Worm (Caenorhabditis elegans) whole organism, late embryonic: Measurements from ENCODE around the gene T09F5.1.

Source experiments
- C38D4.7 ChIP-seq: fragments of 200-800 bp; sonication (Bioruptor generic); optimal IDR thresholded peaks from 2 replicates; lab custom pipeline; 2018; ENCODE audit warnings: mild to moderate bottlenecking, missing genetic modification characterization, moderate library complexity, missing compliant biosample characterization
- K02D7.2 ChIP-seq: sonication (generic microtip); optimal IDR thresholded peaks from 2 replicates; lab custom pipeline; 2017; ENCODE audit warnings: mild to moderate bottlenecking, missing genetic modification characterization, missing compliant biosample characterization
- K09A11.1 ChIP-seq: sonication (generic microtip); optimal IDR thresholded peaks from 2 replicates; lab custom pipeline; 2017; ENCODE audit warnings: antibody characterized with exemption, mild to moderate bottlenecking, missing genetic modification characterization, missing compliant biosample characterization; ENCODE audit not compliant: insufficient read depth
- ahr-1 ChIP-seq: sonication (generic microtip); optimal IDR thresholded peaks from 2 replicates; lab custom pipeline; 2016; ENCODE audit warnings: missing genetic modification characterization, missing compliant biosample characterization
- ama-1 ChIP-seq: fragments of 150-350 bp; optimal IDR thresholded peaks from 2 replicates; lab custom pipeline; 2014
- ceh-18 ChIP-seq: sonication (generic microtip); optimal IDR thresholded peaks from 2 replicates; lab custom pipeline; 2016; ENCODE audit warnings: missing genetic modification characterization, missing compliant biosample characterization
- ceh-2 ChIP-seq: sonication (generic microtip); optimal IDR thresholded peaks from 2 replicates; lab custom pipeline; 2016; ENCODE audit warnings: missing genotype, missing genetic modification characterization, missing compliant biosample characterization
- ceh-24 ChIP-seq: sonication (generic microtip); optimal IDR thresholded peaks from 2 replicates; lab custom pipeline; 2016; ENCODE audit warnings: mild to moderate bottlenecking, missing genetic modification characterization, missing compliant biosample characterization
- ceh-31 ChIP-seq: sonication (generic microtip); optimal IDR thresholded peaks from 2 replicates; lab custom pipeline; 2016; ENCODE audit warnings: missing genetic modification characterization, missing compliant biosample characterization
- ceh-34 ChIP-seq: sonication (generic microtip); optimal IDR thresholded peaks from 2 replicates; lab custom pipeline; 2016; ENCODE audit warnings: mild to moderate bottlenecking, missing genetic modification characterization, missing compliant biosample characterization
- ceh-48 ChIP-seq: sonication (generic microtip); optimal IDR thresholded peaks from 2 replicates; lab custom pipeline; 2016; ENCODE audit warnings: missing genetic modification characterization, inconsistent platforms, missing compliant biosample characterization
- ceh-6 ChIP-seq: fragments of 200-800 bp; sonication (Bioruptor generic); optimal IDR thresholded peaks from 2 replicates; lab custom pipeline; 2018; ENCODE audit warnings: mild to moderate bottlenecking, missing genetic modification characterization, missing compliant biosample characterization
- ceh-9 ChIP-seq: sonication (generic microtip); optimal IDR thresholded peaks from 2 replicates; lab custom pipeline; 2016; ENCODE audit warnings: mild to moderate bottlenecking, missing genetic modification characterization, inconsistent platforms, missing compliant biosample characterization
- che-1 ChIP-seq: sonication (generic microtip); optimal IDR thresholded peaks from 2 replicates; lab custom pipeline; 2016; ENCODE audit warnings: mild to moderate bottlenecking, missing genetic modification characterization, missing compliant biosample characterization
- dmd-4 ChIP-seq: sonication (generic microtip); optimal IDR thresholded peaks from 2 replicates; lab custom pipeline; 2016; ENCODE audit warnings: borderline replicate concordance, missing genetic modification characterization, missing compliant biosample characterization
- ets-4 ChIP-seq: sonication (generic microtip); optimal IDR thresholded peaks from 2 replicates; lab custom pipeline; 2016; ENCODE audit warnings: missing genetic modification characterization, missing compliant biosample characterization
- eyg-1 ChIP-seq: sonication (generic microtip); optimal IDR thresholded peaks from 2 replicates; lab custom pipeline; 2016; ENCODE audit warnings: missing genotype, missing genetic modification characterization, missing compliant biosample characterization
- fkh-10 ChIP-seq: fragments of 150-350 bp; optimal IDR thresholded peaks from 2 replicates; lab custom pipeline; 2014; ENCODE audit warnings: missing biosample characterization, missing genetic modification reagents, missing genetic modification characterization
- fkh-6 ChIP-seq: sonication (generic microtip); optimal IDR thresholded peaks from 2 replicates; lab custom pipeline; 2016; ENCODE audit warnings: missing genetic modification characterization, missing compliant biosample characterization
- gmeb-2 ChIP-seq: sonication (generic microtip); optimal IDR thresholded peaks from 2 replicates; lab custom pipeline; 2016; ENCODE audit warnings: missing genetic modification characterization, inconsistent platforms, missing compliant biosample characterization
- hlh-30 ChIP-seq: sonication (generic microtip); optimal IDR thresholded peaks from 2 replicates; lab custom pipeline; 2017; ENCODE audit warnings: antibody characterized with exemption, missing genetic modification characterization, missing compliant biosample characterization; ENCODE audit not compliant: insufficient read depth
- hlh-6 ChIP-seq: sonication (generic microtip); optimal IDR thresholded peaks from 2 replicates; lab custom pipeline; 2016; ENCODE audit warnings: missing genotype, missing genetic modification characterization, missing compliant biosample characterization
- lin-11 ChIP-seq: fragments of 200-800 bp; sonication (Bioruptor generic); optimal IDR thresholded peaks from 2 replicates; lab custom pipeline; 2018; ENCODE audit warnings: mild to moderate bottlenecking, missing genetic modification characterization, missing compliant biosample characterization
- madf-2 ChIP-seq: sonication (generic microtip); optimal IDR thresholded peaks from 2 replicates; lab custom pipeline; 2017; ENCODE audit warnings: missing genetic modification characterization, missing compliant biosample characterization
- mec-3 ChIP-seq: sonication (generic microtip); optimal IDR thresholded peaks from 2 replicates; lab custom pipeline; 2016; ENCODE audit warnings: borderline replicate concordance, missing genetic modification characterization, missing compliant biosample characterization
- nhr-232 ChIP-seq: sonication (generic microtip); optimal IDR thresholded peaks from 2 replicates; lab custom pipeline; 2016; ENCODE audit warnings: missing genetic modification characterization, missing compliant biosample characterization
- npax-4 ChIP-seq: sonication (generic microtip); optimal IDR thresholded peaks from 2 replicates; lab custom pipeline; 2016; ENCODE audit warnings: missing genetic modification characterization, missing compliant biosample characterization
- odd-2 ChIP-seq: sonication (generic microtip); optimal IDR thresholded peaks from 2 replicates; lab custom pipeline; 2017; ENCODE audit warnings: antibody characterized with exemption, mild to moderate bottlenecking, missing genetic modification characterization, missing compliant biosample characterization
- pag-3 ChIP-seq: sonication (generic microtip); optimal IDR thresholded peaks from 2 replicates; lab custom pipeline; 2016; ENCODE audit warnings: missing compliant biosample characterization, missing genetic modification characterization, borderline replicate concordance
- pat-9 ChIP-seq: fragments of 200-800 bp; sonication (Bioruptor generic); optimal IDR thresholded peaks from 2 replicates; lab custom pipeline; 2018; ENCODE audit warnings: mild to moderate bottlenecking, missing genetic modification characterization, moderate library complexity, missing compliant biosample characterization
- pax-1 ChIP-seq: fragments of 150-350 bp; optimal IDR thresholded peaks from 2 replicates; lab custom pipeline; 2014; ENCODE audit warnings: missing biosample characterization, missing genetic modification characterization
- pha-4 ChIP-seq: fragments of 150-350 bp; optimal IDR thresholded peaks from 2 replicates; lab custom pipeline; 2018; ENCODE audit warnings: missing biosample characterization, missing genetic modification reagents, missing genetic modification characterization
- pros-1 ChIP-seq: fragments of 150-350 bp; optimal IDR thresholded peaks from 2 replicates; lab custom pipeline; 2014; ENCODE audit warnings: missing biosample characterization, missing genetic modification reagents, missing genetic modification characterization
- ref-2 ChIP-seq: sonication (generic microtip); optimal IDR thresholded peaks from 2 replicates; lab custom pipeline; 2016; ENCODE audit warnings: missing genetic modification characterization, missing compliant biosample characterization
- rnt-1 ChIP-seq: sonication (generic microtip); optimal IDR thresholded peaks from 2 replicates; lab custom pipeline; 2016; ENCODE audit warnings: missing genetic modification characterization, missing compliant biosample characterization
- sdc-2 ChIP-seq: sonication (generic microtip); optimal IDR thresholded peaks from 2 replicates; lab custom pipeline; 2016; ENCODE audit warnings: missing genotype, missing genetic modification characterization, missing compliant biosample characterization
- sox-2 ChIP-seq: fragments of 200-800 bp; sonication (Bioruptor generic); IDR thresholded peaks from 2 replicates; pipeline ENCODE4 v1.3.6; 2022; ENCODE audit warnings: missing genetic modification reagents, missing genetic modification characterization, missing compliant biosample characterization
- syd-9 ChIP-seq: sonication (generic microtip); optimal IDR thresholded peaks from 2 replicates; lab custom pipeline; 2016; ENCODE audit warnings: mild to moderate bottlenecking, missing genetic modification characterization, moderate library complexity, missing compliant biosample characterization
- unc-3 ChIP-seq, 2 experiments: fragments of 200-800 bp in 1 of 2; sonication (Bioruptor generic) in 1 of 2; sonication (generic microtip) in 1 of 2; conservative IDR thresholded peaks in 1 of 2; optimal IDR thresholded peaks in 1 of 2; 2 replicates each; pipeline versions ENCODE4 v1.3.6 to Lab custom; 2016 to 2022; ENCODE audit warnings: missing compliant biosample characterization in 2 of 2, missing genetic modification characterization in 2 of 2, missing genetic modification reagents in 1 of 2
- unc-42 ChIP-seq: sonication (generic microtip); optimal IDR thresholded peaks from 2 replicates; lab custom pipeline; 2016; ENCODE audit warnings: missing genotype, missing genetic modification characterization, missing compliant biosample characterization
- zip-5 ChIP-seq: sonication (generic microtip); optimal IDR thresholded peaks from 2 replicates; lab custom pipeline; 2016; ENCODE audit warnings: missing genetic modification characterization, missing compliant biosample characterization

Gene T09F5.1

DNA sequence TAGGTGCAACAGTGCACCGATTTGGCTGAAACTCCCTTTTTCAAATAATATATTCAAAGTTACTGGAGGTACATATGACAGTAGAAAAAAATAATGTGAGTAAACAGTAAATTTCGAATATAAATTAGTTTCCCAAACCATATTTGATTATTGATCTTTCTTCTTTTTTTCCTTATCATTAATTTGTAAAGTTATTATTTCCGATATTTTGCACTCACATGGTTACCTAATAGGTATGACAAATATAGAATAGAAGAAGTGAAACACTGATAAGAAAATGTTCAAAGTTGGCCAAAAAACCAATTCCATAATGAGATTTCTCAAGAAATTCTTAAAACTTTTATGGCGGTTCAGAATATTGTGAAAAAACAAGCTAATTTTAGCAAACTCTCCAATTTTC is 9.1 kb upstream of the T09F5.1 start:
- TF ChIP-seq pag-3 = no peak
- TF ChIP-seq ceh-34 = no peak
- no peak for TF ChIP-seq unc-3 (GFP tag; conservative IDR thresholded peaks at IDR 0.05; lab: Robert Waterston, UW)
- no peak for TF ChIP-seq unc-3 (tag; optimal IDR thresholded peaks at IDR 0.05; lab: Kevin White, UChicago)
- no peak for TF ChIP-seq ama-1 (lab: Kevin White, UChicago)
- TF ChIP-seq sdc-2 (tag; lab: Kevin White, UChicago) = no peak
- no peak for TF ChIP-seq lin-11 (tag; lab: Kevin White, UChicago)
- TF ChIP-seq ahr-1 = no peak
- TF ChIP-seq sox-2 = no peak
- TF ChIP-seq mec-3 (tag; lab: Kevin White, UChicago) = no peak
- TF ChIP-seq gmeb-2 (tag; lab: Kevin White, UChicago) = no peak
- TF ChIP-seq K09A11.1 (tag; lab: Kevin White, UChicago) = no peak
- no peak for TF ChIP-seq nhr-232
- TF ChIP-seq ceh-6 (GFP tag; lab: Kevin White, UChicago) = no peak

- TF ChIP-seq pat-9 (tag; lab: Kevin White, UChicago) (no peak), C38D4.7 (GFP tag; lab: Kevin White, UChicago) (no peak), ceh-6 (GFP tag; lab: Kevin White, UChicago) (no peak), ceh-18 (tag; lab: Kevin White, UChicago) (no peak), ref-2 (no peak), npax-4 (tag; lab: Kevin White, UChicago) (no peak), gmeb-2 (tag; lab: Kevin White, UChicago) (no peak), unc-42 (tag; lab: Kevin White, UChicago) (no peak), rnt-1 (no peak), syd-9 (tag; lab: Kevin White, UChicago) (no peak), ceh-2 (tag; lab: Kevin White, UChicago) (no peak), fkh-10 (no peak), pros-1 (tag; lab: Kevin White, UChicago) (no peak), sox-2 (no peak), eyg-1 (no peak), ceh-24 (tag; lab: Kevin White, UChicago) (no peak)
These were observed 8.7 kb upstream of the T09F5.1 start, which contains the start of gene K08F9.3 for ce11 chrV:15140247-15140646. TSS of gene K08F9.3 (plus strand) at chrV:15140547.

ce11 chrV:15143285-15143684 is 5.6 kb upstream of the T09F5.1 start, which contains the start of gene K08F9.1:
TSS of gene K08F9.1 (minus strand) at chrV:15143385.
- TF ChIP-seq ceh-2 (tag; lab: Kevin White, UChicago) (no peak), hlh-6 (tag; lab: Kevin White, UChicago) (no peak), fkh-6 (tag; lab: Kevin White, UChicago) (no peak), pax-1 (tag; lab: Kevin White, UChicago) (no peak), fkh-10 (no peak), sox-2 (no peak), zip-5 (tag; lab: Kevin White, UChicago) (no peak), pha-4 (tag; lab: Kevin White, UChicago) (no peak), eyg-1 (no peak), K02D7.2 (tag; lab: Kevin White, UChicago) (no peak), ceh-18 (tag; lab: Kevin White, UChicago) (no peak), dmd-4 (no peak)

DNA sequence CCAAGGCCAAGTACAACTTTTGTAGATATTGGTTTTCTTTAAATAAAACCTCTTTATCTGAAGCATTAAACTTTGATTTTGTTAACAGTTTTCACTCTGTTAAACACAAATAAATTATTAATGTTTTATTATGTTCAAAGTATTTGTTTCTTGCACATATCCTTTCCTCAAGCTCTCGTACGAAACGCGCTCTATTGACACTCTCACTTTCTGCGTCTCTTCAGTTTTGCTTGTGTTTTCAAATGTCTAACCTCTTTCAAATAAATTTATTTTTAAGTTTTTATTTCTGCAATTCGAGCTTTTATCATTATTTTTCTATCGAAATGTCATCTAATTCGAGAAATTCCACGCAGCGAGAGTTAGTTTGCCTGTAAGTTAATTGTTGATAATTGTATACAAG is 5.1 kb upstream of the T09F5.1 start, which contains the start of gene K08F9.4:
K08F9.4 (plus strand) TSS at position 222 of the 400 bp plus-strand sequence.
- TF ChIP-seq pax-1 (tag; lab: Kevin White, UChicago) = peak; percentile 54
- TF ChIP-seq fkh-10 = no peak
- TF ChIP-seq ceh-31 = peak; percentile 16

ce11 chrV:15147776-15148175 is 1.1 kb upstream of the T09F5.1 start, which contains the start of gene T09F5.20:
TSS of gene T09F5.20 (minus strand) at chrV:15147876.
- no peak for TF ChIP-seq hlh-30 (tag; lab: Kevin White, UChicago)
- TF ChIP-seq odd-2 (tag; lab: Kevin White, UChicago) = no peak
- no peak for TF ChIP-seq pat-9 (tag; lab: Kevin White, UChicago)
- no peak for TF ChIP-seq ets-4 (tag; lab: Kevin White, UChicago)
- no peak for TF ChIP-seq npax-4 (tag; lab: Kevin White, UChicago)
- TF ChIP-seq sox-2 = no peak
- TF ChIP-seq fkh-10 = no peak
- TF ChIP-seq mec-3 (tag; lab: Kevin White, UChicago) = no peak
- no peak for TF ChIP-seq ceh-9 (tag; lab: Kevin White, UChicago)
- no peak for TF ChIP-seq ama-1 (lab: Kevin White, UChicago)
- TF ChIP-seq ceh-48 (tag; lab: Kevin White, UChicago) = no peak
- no peak for TF ChIP-seq lin-11 (tag; lab: Kevin White, UChicago)
- TF ChIP-seq che-1 (tag; lab: Kevin White, UChicago) = no peak
- TF ChIP-seq madf-2 = no peak
- no peak for TF ChIP-seq rnt-1
